Worm (Caenorhabditis elegans) whole organism, early embryonic: ENCODE measurements around the gene pho-8.

Source experiments
- B0310.2 ChIP-seq: sonication (generic microtip); optimal IDR thresholded peaks from 2 replicates; lab custom pipeline; 2016; ENCODE audit warnings: mild to moderate bottlenecking, missing genetic modification characterization, missing compliant biosample characterization
- F13C5.2 ChIP-seq: sonication (generic microtip); optimal IDR thresholded peaks from 2 replicates; lab custom pipeline; 2017; ENCODE audit warnings: mild to moderate bottlenecking, missing genetic modification characterization, inconsistent platforms, missing compliant biosample characterization
- aly-1 ChIP-seq: sonication (generic microtip); optimal IDR thresholded peaks from 2 replicates; lab custom pipeline; 2016; ENCODE audit warnings: missing genetic modification characterization, missing compliant biosample characterization
- ama-1 ChIP-seq: fragments of 150-350 bp; optimal IDR thresholded peaks from 2 replicates; lab custom pipeline; 2014
- ceh-36 ChIP-seq: sonication (generic microtip); optimal IDR thresholded peaks from 2 replicates; lab custom pipeline; 2016; ENCODE audit warnings: missing genetic modification characterization, inconsistent platforms, missing compliant biosample characterization
- ets-7 ChIP-seq: sonication (generic microtip); optimal IDR thresholded peaks from 2 replicates; lab custom pipeline; 2016; ENCODE audit warnings: missing genotype, missing genetic modification characterization, missing compliant biosample characterization
- flt-1 ChIP-seq: fragments of 200-800 bp; sonication (Bioruptor generic); IDR thresholded peaks from 2 replicates; pipeline ENCODE4 v1.3.6; 2022; ENCODE audit warnings: missing genetic modification characterization, missing compliant biosample characterization
- hmbx-1 ChIP-seq: sonication (generic microtip); optimal IDR thresholded peaks from 2 replicates; lab custom pipeline; 2016; ENCODE audit warnings: mild to moderate bottlenecking, missing genetic modification characterization, missing compliant biosample characterization
- scrt-1 ChIP-seq: fragments of 200-800 bp; sonication (Bioruptor generic); IDR thresholded peaks from 2 replicates; pipeline ENCODE4 v1.3.6; 2022; ENCODE audit warnings: missing genetic modification characterization, missing compliant biosample characterization
- tbx-37 ChIP-seq: fragments of 200-800 bp; sonication (Bioruptor generic); conservative IDR thresholded peaks from 2 replicates; pipeline ENCODE4 v1.3.6; 2022; ENCODE audit warnings: missing genetic modification reagents, missing genetic modification characterization, missing compliant biosample characterization
- tra-4 ChIP-seq: sonication (generic microtip); optimal IDR thresholded peaks from 2 replicates; lab custom pipeline; 2017; ENCODE audit warnings: missing genetic modification characterization, missing compliant biosample characterization

DNA sequence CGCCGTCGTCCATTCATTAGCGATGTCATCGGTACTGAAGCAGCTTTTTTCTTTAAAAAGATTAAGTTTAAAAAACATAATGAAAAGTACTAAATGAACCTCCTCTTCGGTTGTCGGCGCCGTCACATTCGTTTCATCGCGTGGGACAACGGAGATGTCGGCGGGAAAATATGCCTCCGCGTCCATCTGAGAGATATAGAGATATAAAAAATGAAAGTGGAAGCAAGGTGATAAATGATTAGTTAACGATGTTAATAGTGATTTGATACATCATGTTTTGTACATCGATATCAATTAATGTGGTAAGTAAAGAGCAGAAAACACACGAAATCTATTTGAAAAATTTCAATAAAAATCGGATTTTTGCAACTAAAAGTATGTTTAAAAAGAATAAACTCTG is 46.2 kb upstream of the pho-8 start, which contains the start of gene F55A11.7:
- TF ChIP-seq ama-1, result no peak
- TF ChIP-seq tra-4, result no peak
- no peak for TF ChIP-seq tbx-37 (GFP tag; lab: Robert Waterston, UW)
- TF ChIP-seq ets-7 (tag; lab: Kevin White, UChicago), result no peak
- TF ChIP-seq F13C5.2 (tag; lab: Kevin White, UChicago), result no peak
- TF ChIP-seq scrt-1 (GFP tag; lab: Robert Waterston, UW), result no peak
- TF ChIP-seq aly-1 (tag; lab: Kevin White, UChicago), result no peak
- no peak for TF ChIP-seq flt-1 (GFP tag; lab: Robert Waterston, UW)
- TF ChIP-seq ceh-36, result no peak
- TF ChIP-seq B0310.2, result no peak
- TF ChIP-seq hmbx-1 (tag; lab: Kevin White, UChicago), result no peak
